Fruit fly (Drosophila melanogaster): ENCODE measurements around the gene HGTX.
A peak's percentile ranks its signal among the peaks of the same experiment; 100 is the strongest.

Gene HGTX

dm6 chr3L:14537435-14537991 lies 61.8 kb downstream of the HGTX start, which contains the start of gene Mpcp2 (continued):
- TF ChIP-seq crc (GFP tag; optimal IDR thresholded peaks at IDR 0.05) = no peak
- no peak for TF ChIP-seq CG2889 (GFP tag; IDR thresholded peaks at IDR 0.05)
- TF ChIP-seq ac (GFP tag; optimal IDR thresholded peaks at IDR 0.05) = no peak
- TF ChIP-seq CG30403 (GFP tag; optimal IDR thresholded peaks at IDR 0.05) = no peak
- peak; percentile 56 for TF ChIP-seq B-H2 (GFP tag; optimal IDR thresholded peaks at IDR 0.05)
- no peak for TF ChIP-seq en (GFP tag; optimal IDR thresholded peaks at IDR 0.05)
- peak; percentile 68 for TF ChIP-seq her (GFP tag; optimal IDR thresholded peaks at IDR 0.05)
- TF ChIP-seq pros (GFP tag; optimal IDR thresholded peaks at IDR 0.05) = no peak
- no peak for TF ChIP-seq da (GFP tag; optimal IDR thresholded peaks at IDR 0.05)
- peak; percentile 71 for TF ChIP-seq bbx (GFP tag; IDR thresholded peaks at IDR 0.05; ENCODE audit: partially characterized antibody)
- peak; percentile 98 for TF ChIP-seq gfzf (GFP tag; optimal IDR thresholded peaks at IDR 0.05)
- peak; percentile 25 for TF ChIP-seq twi (tag; optimal IDR thresholded peaks at IDR 0.05)
- TF ChIP-seq wek (GFP tag; optimal IDR thresholded peaks at IDR 0.05) = peak; percentile 59
- peak; percentile 55 for TF ChIP-seq bcd (GFP tag; optimal IDR thresholded peaks at IDR 0.05)
- no peak for TF ChIP-seq repo (GFP tag; optimal IDR thresholded peaks at IDR 0.05)
- TF ChIP-seq CG31224 (GFP tag; IDR thresholded peaks at IDR 0.05) = no peak
- TF ChIP-seq CG12219 (GFP tag; optimal IDR thresholded peaks at IDR 0.05) = no peak
- TF ChIP-seq ranshi (GFP tag; IDR thresholded peaks at IDR 0.05) = peak; percentile 22; the same call in 1 of the 2 replicates
- peak; percentile 2 for TF ChIP-seq HLH54F (GFP tag; optimal IDR thresholded peaks at IDR 0.05)
- peak; percentile 44; the same call in 1 of the 3 replicates for TF ChIP-seq CG16813 (GFP tag; IDR thresholded peaks at IDR 0.05; ENCODE audit: partially characterized antibody)
- TF ChIP-seq NFAT (GFP tag; IDR thresholded peaks at IDR 0.05) = no peak
- TF ChIP-seq Trl (optimal IDR thresholded peaks at IDR 0.05) = no peak
- TF ChIP-seq Trl (GFP tag; optimal IDR thresholded peaks at IDR 0.05) = no peak
- TF ChIP-seq CG7357 (GFP tag; IDR thresholded peaks at IDR 0.05) = no peak
- no peak for TF ChIP-seq Oli (tag; optimal IDR thresholded peaks at IDR 0.05)
- TF ChIP-seq CG32772 (GFP tag; IDR thresholded peaks at IDR 0.05) = no peak
- TF ChIP-seq Drgx (GFP tag; IDR thresholded peaks at IDR 0.05) = no peak
- peak; percentile 55 for TF ChIP-seq nom (GFP tag; optimal IDR thresholded peaks at IDR 0.05)
- no peak for TF ChIP-seq CG4707 (GFP tag; optimal IDR thresholded peaks at IDR 0.05)
- peak; percentile 19 for TF ChIP-seq CG17186 (GFP tag; optimal IDR thresholded peaks at IDR 0.05)
- TF ChIP-seq CG15269 (tag; optimal IDR thresholded peaks at IDR 0.05) = peak; percentile 26
- TF ChIP-seq CG4404 (GFP tag; IDR thresholded peaks at IDR 0.05) = no peak
- TF ChIP-seq fru (optimal IDR thresholded peaks at IDR 0.05) = no peak
- no peak for TF ChIP-seq Taf1 (GFP tag; IDR thresholded peaks at IDR 0.05)
- TF ChIP-seq HLH4C (GFP tag; IDR thresholded peaks at IDR 0.05; ENCODE audit: partially characterized antibody) = peak; percentile 18; the same call in 2 of the 3 replicates
- TF ChIP-seq dm (GFP tag; optimal IDR thresholded peaks at IDR 0.05) = peak; percentile 34
- peak; percentile 37 for TF ChIP-seq CG18599 (GFP tag; optimal IDR thresholded peaks at IDR 0.05)
- no peak for TF ChIP-seq hb (GFP tag; IDR thresholded peaks at IDR 0.05; ENCODE audit: partially characterized antibody)
- no peak for TF ChIP-seq CG11696 (GFP tag; IDR thresholded peaks at IDR 0.05)
- TF ChIP-seq CG15601 (tag; optimal IDR thresholded peaks at IDR 0.05) = peak; percentile 58
- TF ChIP-seq disco-r (GFP tag; optimal IDR thresholded peaks at IDR 0.05) = no peak
- no peak; the same call in 1 of the 2 replicates for TF ChIP-seq CG32532 (GFP tag; IDR thresholded peaks at IDR 0.05)
- 0 out of 2 replicates have a peak, but pooled peaks have one; percentile 4 for TF ChIP-seq CG14014 (GFP tag; IDR thresholded peaks at IDR 0.05)
- peak; percentile 72 for TF ChIP-seq lab (GFP tag; optimal IDR thresholded peaks at IDR 0.05)
- peak; percentile 49 for TF ChIP-seq gcm (GFP tag; optimal IDR thresholded peaks at IDR 0.05)
- TF ChIP-seq Dek (tag; optimal IDR thresholded peaks at IDR 0.05) = peak; percentile 60
- TF ChIP-seq peb (GFP tag; IDR thresholded peaks at IDR 0.05) = no peak
- no peak for TF ChIP-seq Tbp (GFP tag; optimal IDR thresholded peaks at IDR 0.05)
- TF ChIP-seq CG8290 (GFP tag; optimal IDR thresholded peaks at IDR 0.05) = peak; percentile 64
- peak in 1 of 2 experiments; percentile 94 for TF ChIP-seq CG8290 (tag; optimal IDR thresholded peaks at IDR 0.05)
- TF ChIP-seq pzg (GFP tag; optimal IDR thresholded peaks at IDR 0.05) = peak; percentile 99
